Fruit fly (Drosophila melanogaster) whole organism, wandering third instar larva: ENCODE measurements around the gene CG43980.

ENCODE experiments used
- Abd-B ChIP-seq: fragments of >200 bp; optimal IDR thresholded peaks from 2 replicates; lab custom pipeline; 2017; ENCODE audit warnings: missing biosample characterization, missing genetic modification characterization
- CG32264 ChIP-seq: fragments of 200-800 bp; sonication (Bioruptor generic); optimal IDR thresholded peaks from 2 replicates; lab custom pipeline; 2016; ENCODE audit warnings: missing biosample characterization, missing genetic modification characterization
- CG9705 ChIP-seq: fragments of 200-800 bp; sonication (Bioruptor generic); optimal IDR thresholded peaks from 2 replicates; lab custom pipeline; 2018; ENCODE audit warnings: missing biosample characterization, mild to moderate bottlenecking, missing genetic modification characterization
- CrebA ChIP-seq: fragments of 200-800 bp; sonication (Bioruptor generic); optimal IDR thresholded peaks from 2 replicates; lab custom pipeline; 2016; ENCODE audit warnings: missing biosample characterization, mild to moderate bottlenecking, missing genetic modification characterization, borderline replicate concordance
- Dif ChIP-seq: fragments of 200-275, 200-300 bp; sonication (Bioruptor generic); optimal IDR thresholded peaks from 2 replicates; lab custom pipeline; 2018; ENCODE audit warnings: missing biosample characterization, missing genetic modification characterization; ENCODE audit not compliant: partially characterized antibody
- GATAd ChIP-seq: sonication (Bioruptor generic); optimal IDR thresholded peaks from 2 replicates; lab custom pipeline; 2016; ENCODE audit warnings: missing biosample characterization, missing genetic modification characterization
- Hnf4 ChIP-seq: fragments of 200-800 bp; sonication (Bioruptor generic); optimal IDR thresholded peaks from 2 replicates; lab custom pipeline; 2016; ENCODE audit warnings: missing biosample characterization, mild to moderate bottlenecking, missing genetic modification characterization
- Hr78 ChIP-seq: fragments of >200 bp; optimal IDR thresholded peaks from 2 replicates; lab custom pipeline; 2017; ENCODE audit warnings: missing biosample characterization, missing genetic modification characterization
- Hr83 ChIP-seq: fragments of 200-300 bp; sonication (Bioruptor generic); optimal IDR thresholded peaks from 2 replicates; lab custom pipeline; 2016; ENCODE audit warnings: missing biosample characterization, mild to moderate bottlenecking, missing genetic modification characterization, moderate library complexity; ENCODE audit not compliant: poor library complexity, severe bottlenecking
- Jra ChIP-seq: sonication (Bioruptor generic); optimal IDR thresholded peaks from 2 replicates; lab custom pipeline; 2016; ENCODE audit warnings: missing biosample characterization, missing genetic modification characterization
- Mio ChIP-seq: sonication (Bioruptor generic); optimal IDR thresholded peaks from 2 replicates; lab custom pipeline; 2016; ENCODE audit warnings: missing biosample characterization, missing genetic modification characterization
- Myc ChIP-seq: fragments of >200 bp; optimal IDR thresholded peaks from 2 replicates; lab custom pipeline; 2017
- N ChIP-seq: fragments of >200 bp; optimal IDR thresholded peaks from 2 replicates; lab custom pipeline; 2018; ENCODE audit warnings: missing biosample characterization, missing external identifiers, missing genetic modification characterization
- OdsH ChIP-seq: fragments of 200-800 bp; sonication (Bioruptor generic); optimal IDR thresholded peaks from 2 replicates; lab custom pipeline; 2016; ENCODE audit warnings: missing biosample characterization, mild to moderate bottlenecking, missing genetic modification characterization
- Rel ChIP-seq, 2 experiments: fragments of 200-800 bp; sonication (Bioruptor generic) in 1 of 2; optimal IDR thresholded peaks; 2 replicates in 1 of 2; 3 replicates in 1 of 2; lab custom pipeline; 2016 to 2019; ENCODE audit warnings: mild to moderate bottlenecking in 2 of 2, missing biosample characterization in 2 of 2, missing genetic modification characterization in 2 of 2, moderate library complexity in 1 of 2
- Vsx2 ChIP-seq: fragments of 200-300, 225-300 bp; sonication (Bioruptor generic); optimal IDR thresholded peaks from 2 replicates; lab custom pipeline; 2018; ENCODE audit warnings: missing biosample characterization, missing genetic modification characterization; ENCODE audit not compliant: partially characterized antibody
- br ChIP-seq: fragments of 200-800 bp; sonication (Bioruptor generic); optimal IDR thresholded peaks from 2 replicates; lab custom pipeline; 2016; ENCODE audit warnings: missing biosample characterization, missing genetic modification characterization
- dl ChIP-seq, 2 experiments: fragments of 175-275, 200-275 bp in 1 of 2; fragments of 200-275 bp in 1 of 2; sonication (Bioruptor generic); optimal IDR thresholded peaks; lab custom pipeline; 2018; ENCODE audit warnings: mild to moderate bottlenecking in 2 of 2, missing biosample characterization in 2 of 2, missing genetic modification characterization in 2 of 2, moderate library complexity in 2 of 2; ENCODE audit not compliant: partially characterized antibody in 2 of 2, insufficient read depth in 1 of 2
- dmrt93B ChIP-seq: fragments of 200-800 bp; sonication (Bioruptor generic); optimal IDR thresholded peaks from 2 replicates; lab custom pipeline; 2018; ENCODE audit warnings: missing biosample characterization, mild to moderate bottlenecking, missing genetic modification characterization
- dsf ChIP-seq: sonication (Bioruptor generic); optimal IDR thresholded peaks from 2 replicates; lab custom pipeline; 2016; ENCODE audit warnings: missing biosample characterization, missing genetic modification characterization, borderline replicate concordance
- foxo ChIP-seq, 2 experiments: fragments of 200-800 bp; sonication (Bioruptor generic); optimal IDR thresholded peaks; 2 replicates in 1 of 2; 3 replicates in 1 of 2; lab custom pipeline; 2016 to 2017; ENCODE audit warnings: missing biosample characterization in 2 of 2, missing genetic modification characterization in 2 of 2
- fru ChIP-seq: fragments of 200-800 bp; sonication (Bioruptor generic); optimal IDR thresholded peaks from 3 replicates; lab custom pipeline; 2016; ENCODE audit warnings: missing biosample characterization, mild to moderate bottlenecking, missing genetic modification characterization
- h ChIP-seq: fragments of 200-800 bp; sonication (Bioruptor generic); optimal IDR thresholded peaks from 3 replicates; lab custom pipeline; 2016; ENCODE audit warnings: missing biosample characterization, mild to moderate bottlenecking, missing genetic modification characterization
- jim ChIP-seq: fragments of 175-275, 200-325 bp; sonication (Bioruptor generic); optimal IDR thresholded peaks from 2 replicates; lab custom pipeline; 2016; ENCODE audit warnings: missing biosample characterization, mild to moderate bottlenecking, missing genetic modification characterization
- lola ChIP-seq: fragments of >200 bp; optimal IDR thresholded peaks from 2 replicates; lab custom pipeline; 2017; ENCODE audit warnings: missing biosample characterization, missing genetic modification characterization
- pan ChIP-seq: fragments of >200 bp; optimal IDR thresholded peaks from 2 replicates; lab custom pipeline; 2017
- rgr ChIP-seq: fragments of 200-800 bp; sonication (Bioruptor generic); optimal IDR thresholded peaks from 3 replicates; lab custom pipeline; 2016; ENCODE audit warnings: missing biosample characterization, mild to moderate bottlenecking, missing genetic modification characterization
- sage ChIP-seq: fragments of 200-800 bp; sonication (Bioruptor generic); optimal IDR thresholded peaks from 2 replicates; lab custom pipeline; 2016; ENCODE audit warnings: missing biosample characterization, mild to moderate bottlenecking, missing genetic modification characterization
- sv ChIP-seq: fragments of 200-800 bp; sonication (Bioruptor generic); optimal IDR thresholded peaks from 3 replicates; lab custom pipeline; 2016; ENCODE audit warnings: missing biosample characterization, missing genetic modification characterization
- tai ChIP-seq: sonication (Bioruptor generic); optimal IDR thresholded peaks from 2 replicates; lab custom pipeline; 2016; ENCODE audit warnings: missing biosample characterization, missing genetic modification characterization
- usp ChIP-seq: fragments of >200 bp; optimal IDR thresholded peaks from 2 replicates; lab custom pipeline; 2017; ENCODE audit warnings: missing biosample characterization, missing genetic modification characterization
- woc ChIP-seq: sonication (Bioruptor generic); optimal IDR thresholded peaks from 2 replicates; lab custom pipeline; 2016; ENCODE audit warnings: missing biosample characterization, mild to moderate bottlenecking, missing genetic modification characterization

The CG43980 gene

dm6 chr3L:21683942-21684341 is 39.2 kb downstream of the CG43980 start, which contains the start of gene Sfp78E:
Gene Sfp78E, minus strand, starts transcription at chr3L:21684042.
- no peak for TF ChIP-seq OdsH (GFP tag; lab: Kevin White, UChicago)
- no peak for TF ChIP-seq CrebA
- TF ChIP-seq sv, result no peak
- no peak for TF ChIP-seq woc (GFP tag; lab: Kevin White, UChicago)
- no peak for TF ChIP-seq Vsx2 (GFP tag; lab: Kevin White, UChicago)
- TF ChIP-seq CG9705 (GFP tag; lab: Kevin White, UChicago), result no peak
- no peak for TF ChIP-seq Dif
- no peak for TF ChIP-seq Hnf4 (GFP tag; lab: Kevin White, UChicago)
- TF ChIP-seq dsf (GFP tag; lab: Kevin White, UChicago), result no peak
- TF ChIP-seq dmrt93B (GFP tag; lab: Kevin White, UChicago), result no peak

DNA sequence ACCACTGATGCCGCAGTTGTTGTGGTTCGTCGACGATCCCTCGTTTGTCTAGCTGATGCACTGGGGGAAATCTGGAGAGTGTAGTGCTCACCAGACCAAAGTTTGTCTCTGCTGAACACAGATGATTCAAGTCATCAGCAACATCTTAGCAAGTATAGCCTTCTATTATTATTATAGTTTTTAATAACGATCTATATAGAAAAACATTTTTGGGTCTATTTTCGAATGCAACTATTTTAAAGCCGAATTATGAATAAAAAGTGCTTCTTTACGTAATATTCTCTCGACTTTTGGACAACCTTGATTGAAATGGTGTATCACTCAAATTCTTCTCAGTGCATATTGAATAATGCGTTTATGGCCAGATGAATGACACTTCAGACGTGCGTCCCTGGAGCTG is 41.0 kb downstream of the CG43980 start:
- TF ChIP-seq foxo (GFP tag; optimal IDR thresholded peaks at IDR 0.05; lab: Kevin White, UChicago) (peak in 1 of 2 experiments; percentile 1), Hnf4 (GFP tag; lab: Kevin White, UChicago) (no peak)
- TF ChIP-seq, all 38 proteins: peak for 1

dm6 chr3L:21688607-21689129 is 43.9 kb downstream of the CG43980 start:
- no peak for TF ChIP-seq Abd-B (GFP tag; lab: Kevin White, UChicago)
- TF ChIP-seq usp, result no peak
- TF ChIP-seq woc (GFP tag; lab: Kevin White, UChicago), result peak; percentile 62
- TF ChIP-seq Rel (GFP tag; optimal IDR thresholded peaks at IDR 0.05; lab: Kevin White, UChicago), result no peak
- no peak for TF ChIP-seq Rel (tag; optimal IDR thresholded peaks at IDR 0.05; lab: Kevin White, UChicago)
- TF ChIP-seq pan, result no peak
- TF ChIP-seq CG32264 (GFP tag; lab: Kevin White, UChicago), result no peak
- no peak for TF ChIP-seq jim
- no peak for TF ChIP-seq rgr
- peak; percentile 58 for TF ChIP-seq Myc (lab: Kevin White, UChicago)

DNA sequence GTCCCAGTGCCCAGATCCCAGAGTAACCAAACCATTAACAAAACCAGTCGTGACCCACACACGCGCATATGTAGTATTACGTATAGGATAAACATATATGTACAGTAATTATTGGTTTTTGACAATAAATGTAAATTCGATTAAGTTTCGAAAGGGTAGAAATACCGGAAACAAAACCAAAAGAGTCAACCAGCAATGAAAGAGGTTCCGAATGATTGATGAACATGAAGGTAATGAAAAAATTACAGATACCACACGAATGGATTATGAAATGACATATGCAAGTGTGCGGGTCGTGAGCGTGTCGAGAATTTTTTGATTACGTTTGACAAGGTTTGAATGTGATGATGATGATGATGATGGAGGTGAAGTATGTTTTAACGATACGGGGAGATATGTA is 49.9 kb downstream of the CG43980 start:
- TF ChIP-seq Hnf4 (GFP tag; lab: Kevin White, UChicago), result no peak
- no peak for TF ChIP-seq GATAd (GFP tag; lab: Kevin White, UChicago)
- no peak for TF ChIP-seq Hr78 (GFP tag; lab: Kevin White, UChicago)
- no peak for TF ChIP-seq Rel (GFP tag; optimal IDR thresholded peaks at IDR 0.05; lab: Kevin White, UChicago)
- no peak for TF ChIP-seq Rel (tag; optimal IDR thresholded peaks at IDR 0.05; lab: Kevin White, UChicago)
- no peak for TF ChIP-seq jim
- no peak for TF ChIP-seq CG32264 (GFP tag; lab: Kevin White, UChicago)
- TF ChIP-seq br, result no peak
- no peak for TF ChIP-seq fru (GFP tag; lab: Kevin White, UChicago)
- no peak for TF ChIP-seq dl (GFP tag; optimal IDR thresholded peaks at IDR 0.05; lab: Kevin White, UChicago; ENCODE audit: insufficient read depth in 1 of 2, partially characterized antibody in 2 of 2)
- TF ChIP-seq Jra (GFP tag; lab: Kevin White, UChicago), result no peak
- TF ChIP-seq sv, result no peak
- TF ChIP-seq usp, result no peak
- TF ChIP-seq pan, result no peak
- TF ChIP-seq CrebA, result no peak
- no peak for TF ChIP-seq Mio (GFP tag; lab: Kevin White, UChicago)
- no peak for TF ChIP-seq CG9705 (GFP tag; lab: Kevin White, UChicago)
- TF ChIP-seq dsf (GFP tag; lab: Kevin White, UChicago), result no peak

DNA sequence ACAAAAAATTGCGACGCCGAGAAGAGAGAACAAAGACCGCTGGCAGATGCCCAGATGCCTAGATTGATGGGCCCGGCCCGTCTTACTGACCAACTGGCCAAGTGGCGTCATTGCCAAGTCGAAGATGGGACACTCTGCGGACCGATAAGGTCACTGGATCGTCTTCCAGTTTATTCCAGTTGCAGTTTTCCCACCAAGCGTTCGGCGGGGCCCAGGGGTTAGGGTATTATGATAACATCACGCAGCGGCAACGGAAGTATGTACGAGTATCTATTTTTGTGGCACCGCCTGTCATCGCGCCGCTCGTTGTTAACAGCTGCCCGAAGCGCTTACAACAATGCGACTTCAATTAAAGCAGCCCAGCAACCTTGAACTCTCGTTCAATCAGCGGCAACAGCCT is 55.3 kb downstream of the CG43980 start:
- TF ChIP-seq CrebA, result no peak
- TF ChIP-seq tai, result no peak
- no peak for TF ChIP-seq rgr
- no peak for TF ChIP-seq dl (GFP tag; optimal IDR thresholded peaks at IDR 0.05; lab: Kevin White, UChicago; ENCODE audit: insufficient read depth in 1 of 2, partially characterized antibody in 2 of 2)
- TF ChIP-seq lola (GFP tag; lab: Kevin White, UChicago), result no peak
- no peak for TF ChIP-seq woc (GFP tag; lab: Kevin White, UChicago)
- TF ChIP-seq Myc (lab: Kevin White, UChicago), result no peak
- no peak for TF ChIP-seq fru (GFP tag; lab: Kevin White, UChicago)
- TF ChIP-seq CG32264 (GFP tag; lab: Kevin White, UChicago), result no peak
- no peak for TF ChIP-seq N
- TF ChIP-seq CG9705 (GFP tag; lab: Kevin White, UChicago), result no peak
- no peak for TF ChIP-seq sv
- no peak for TF ChIP-seq Rel (GFP tag; optimal IDR thresholded peaks at IDR 0.05; lab: Kevin White, UChicago)
- no peak for TF ChIP-seq Rel (tag; optimal IDR thresholded peaks at IDR 0.05; lab: Kevin White, UChicago)
- no peak for TF ChIP-seq Hr83
- no peak for TF ChIP-seq pan
- TF ChIP-seq usp, result no peak
- TF ChIP-seq h (GFP tag; lab: Kevin White, UChicago), result no peak
- no peak for TF ChIP-seq GATAd (GFP tag; lab: Kevin White, UChicago)
- TF ChIP-seq sage (GFP tag; lab: Kevin White, UChicago), result no peak
